Worm (Caenorhabditis elegans) whole organism, late embryonic: ENCODE data around the gene ztf-13.

Experiments used
- C08G9.2 ChIP-seq: sonication (generic microtip); optimal IDR thresholded peaks from 2 replicates; lab custom pipeline; 2016; ENCODE audit warnings: mild to moderate bottlenecking, missing genetic modification characterization, moderate library complexity, missing compliant biosample characterization
- K09A11.1 ChIP-seq: sonication (generic microtip); optimal IDR thresholded peaks from 2 replicates; lab custom pipeline; 2017; ENCODE audit warnings: antibody characterized with exemption, mild to moderate bottlenecking, missing genetic modification characterization, missing compliant biosample characterization; ENCODE audit not compliant: insufficient read depth
- Y22D7AL.16 ChIP-seq: sonication (generic microtip); optimal IDR thresholded peaks from 2 replicates; lab custom pipeline; 2016; ENCODE audit warnings: missing genetic modification characterization, missing compliant biosample characterization
- ceh-14 ChIP-seq: sonication (generic microtip); optimal IDR thresholded peaks from 2 replicates; lab custom pipeline; 2016; ENCODE audit warnings: missing genotype, missing genetic modification characterization, missing compliant biosample characterization
- ceh-18 ChIP-seq: sonication (generic microtip); optimal IDR thresholded peaks from 2 replicates; lab custom pipeline; 2016; ENCODE audit warnings: missing genetic modification characterization, missing compliant biosample characterization
- ceh-19 ChIP-seq: fragments of 200-800 bp; sonication (Bioruptor generic); optimal IDR thresholded peaks from 2 replicates; lab custom pipeline; 2018; ENCODE audit warnings: mild to moderate bottlenecking, missing genetic modification characterization, missing compliant biosample characterization
- ceh-2 ChIP-seq: sonication (generic microtip); optimal IDR thresholded peaks from 2 replicates; lab custom pipeline; 2016; ENCODE audit warnings: missing genotype, missing genetic modification characterization, missing compliant biosample characterization
- ceh-24 ChIP-seq: sonication (generic microtip); optimal IDR thresholded peaks from 2 replicates; lab custom pipeline; 2016; ENCODE audit warnings: mild to moderate bottlenecking, missing genetic modification characterization, missing compliant biosample characterization
- ceh-30 ChIP-seq: fragments of 150-350 bp; optimal IDR thresholded peaks from 2 replicates; lab custom pipeline; 2014; ENCODE audit warnings: missing biosample characterization, missing genetic modification characterization
- ceh-31 ChIP-seq: sonication (generic microtip); optimal IDR thresholded peaks from 2 replicates; lab custom pipeline; 2016; ENCODE audit warnings: missing genetic modification characterization, missing compliant biosample characterization
- ceh-34 ChIP-seq: sonication (generic microtip); optimal IDR thresholded peaks from 2 replicates; lab custom pipeline; 2016; ENCODE audit warnings: mild to moderate bottlenecking, missing genetic modification characterization, missing compliant biosample characterization
- ceh-9 ChIP-seq: sonication (generic microtip); optimal IDR thresholded peaks from 2 replicates; lab custom pipeline; 2016; ENCODE audit warnings: mild to moderate bottlenecking, missing genetic modification characterization, inconsistent platforms, missing compliant biosample characterization
- dmd-4 ChIP-seq: sonication (generic microtip); optimal IDR thresholded peaks from 2 replicates; lab custom pipeline; 2016; ENCODE audit warnings: borderline replicate concordance, missing genetic modification characterization, missing compliant biosample characterization
- dve-1 ChIP-seq: sonication (generic microtip); optimal IDR thresholded peaks from 2 replicates; lab custom pipeline; 2017; ENCODE audit warnings: antibody characterized with exemption, mild to moderate bottlenecking, missing genetic modification characterization, missing compliant biosample characterization
- elt-4 ChIP-seq: sonication (generic microtip); optimal IDR thresholded peaks from 2 replicates; lab custom pipeline; 2016; ENCODE audit warnings: missing genetic modification characterization, missing compliant biosample characterization
- fkh-10 ChIP-seq: fragments of 150-350 bp; optimal IDR thresholded peaks from 2 replicates; lab custom pipeline; 2014; ENCODE audit warnings: missing biosample characterization, missing genetic modification reagents, missing genetic modification characterization
- fkh-6 ChIP-seq: sonication (generic microtip); optimal IDR thresholded peaks from 2 replicates; lab custom pipeline; 2016; ENCODE audit warnings: missing genetic modification characterization, missing compliant biosample characterization
- gmeb-2 ChIP-seq: sonication (generic microtip); optimal IDR thresholded peaks from 2 replicates; lab custom pipeline; 2016; ENCODE audit warnings: missing genetic modification characterization, inconsistent platforms, missing compliant biosample characterization
- hlh-15 ChIP-seq: sonication (generic microtip); optimal IDR thresholded peaks from 2 replicates; lab custom pipeline; 2016; ENCODE audit warnings: missing genetic modification characterization, missing compliant biosample characterization
- hlh-8 ChIP-seq: sonication (generic microtip); optimal IDR thresholded peaks from 2 replicates; lab custom pipeline; 2016; ENCODE audit warnings: missing genotype, missing genetic modification characterization, missing compliant biosample characterization
- madf-2 ChIP-seq: sonication (generic microtip); optimal IDR thresholded peaks from 2 replicates; lab custom pipeline; 2017; ENCODE audit warnings: missing genetic modification characterization, missing compliant biosample characterization
- nfya-1 ChIP-seq: sonication (generic microtip); optimal IDR thresholded peaks from 2 replicates; lab custom pipeline; 2017; ENCODE audit warnings: missing genetic modification characterization, mild to moderate bottlenecking, missing compliant biosample characterization, antibody characterized with exemption, moderate library complexity
- nhr-11 ChIP-seq: fragments of 150-350 bp; optimal IDR thresholded peaks from 2 replicates; lab custom pipeline; 2014; ENCODE audit warnings: missing biosample characterization, missing genetic modification characterization
- nhr-232 ChIP-seq: sonication (generic microtip); optimal IDR thresholded peaks from 2 replicates; lab custom pipeline; 2016; ENCODE audit warnings: missing genetic modification characterization, missing compliant biosample characterization
- npax-4 ChIP-seq: sonication (generic microtip); optimal IDR thresholded peaks from 2 replicates; lab custom pipeline; 2016; ENCODE audit warnings: missing genetic modification characterization, missing compliant biosample characterization
- odd-2 ChIP-seq: sonication (generic microtip); optimal IDR thresholded peaks from 2 replicates; lab custom pipeline; 2017; ENCODE audit warnings: antibody characterized with exemption, mild to moderate bottlenecking, missing genetic modification characterization, missing compliant biosample characterization
- pha-4 ChIP-seq: fragments of 150-350 bp; optimal IDR thresholded peaks from 2 replicates; lab custom pipeline; 2018; ENCODE audit warnings: missing biosample characterization, missing genetic modification reagents, missing genetic modification characterization
- pqm-1 ChIP-seq: sonication (generic microtip); optimal IDR thresholded peaks from 2 replicates; lab custom pipeline; 2016; ENCODE audit warnings: missing genetic modification characterization, missing compliant biosample characterization
- pros-1 ChIP-seq: fragments of 150-350 bp; optimal IDR thresholded peaks from 2 replicates; lab custom pipeline; 2014; ENCODE audit warnings: missing biosample characterization, missing genetic modification reagents, missing genetic modification characterization
- rnt-1 ChIP-seq: sonication (generic microtip); optimal IDR thresholded peaks from 2 replicates; lab custom pipeline; 2016; ENCODE audit warnings: missing genetic modification characterization, missing compliant biosample characterization
- sdc-2 ChIP-seq: sonication (generic microtip); optimal IDR thresholded peaks from 2 replicates; lab custom pipeline; 2016; ENCODE audit warnings: missing genotype, missing genetic modification characterization, missing compliant biosample characterization
- sox-2 ChIP-seq: fragments of 200-800 bp; sonication (Bioruptor generic); IDR thresholded peaks from 2 replicates; pipeline ENCODE4 v1.3.6; 2022; ENCODE audit warnings: missing genetic modification reagents, missing genetic modification characterization, missing compliant biosample characterization
- tbx-2 ChIP-seq: sonication (generic microtip); optimal IDR thresholded peaks from 2 replicates; lab custom pipeline; 2016; ENCODE audit warnings: missing genetic modification characterization, missing compliant biosample characterization
- tbx-7 ChIP-seq: sonication (generic microtip); optimal IDR thresholded peaks from 2 replicates; lab custom pipeline; 2016; ENCODE audit warnings: missing genotype, missing genetic modification characterization, missing compliant biosample characterization
- ttx-3 ChIP-seq: sonication (generic microtip); optimal IDR thresholded peaks from 2 replicates; lab custom pipeline; 2016; ENCODE audit warnings: missing genetic modification reagents, missing genetic modification characterization, missing compliant biosample characterization
- unc-42 ChIP-seq: sonication (generic microtip); optimal IDR thresholded peaks from 2 replicates; lab custom pipeline; 2016; ENCODE audit warnings: missing genotype, missing genetic modification characterization, missing compliant biosample characterization
- unc-55 ChIP-seq: sonication (generic microtip); optimal IDR thresholded peaks from 2 replicates; lab custom pipeline; 2017; ENCODE audit warnings: missing biosample characterization, missing genetic modification reagents, missing genetic modification characterization
- ztf-16 ChIP-seq: sonication (generic microtip); optimal IDR thresholded peaks from 2 replicates; lab custom pipeline; 2017; ENCODE audit warnings: missing genetic modification characterization, missing compliant biosample characterization

ztf-13 gene

DNA sequence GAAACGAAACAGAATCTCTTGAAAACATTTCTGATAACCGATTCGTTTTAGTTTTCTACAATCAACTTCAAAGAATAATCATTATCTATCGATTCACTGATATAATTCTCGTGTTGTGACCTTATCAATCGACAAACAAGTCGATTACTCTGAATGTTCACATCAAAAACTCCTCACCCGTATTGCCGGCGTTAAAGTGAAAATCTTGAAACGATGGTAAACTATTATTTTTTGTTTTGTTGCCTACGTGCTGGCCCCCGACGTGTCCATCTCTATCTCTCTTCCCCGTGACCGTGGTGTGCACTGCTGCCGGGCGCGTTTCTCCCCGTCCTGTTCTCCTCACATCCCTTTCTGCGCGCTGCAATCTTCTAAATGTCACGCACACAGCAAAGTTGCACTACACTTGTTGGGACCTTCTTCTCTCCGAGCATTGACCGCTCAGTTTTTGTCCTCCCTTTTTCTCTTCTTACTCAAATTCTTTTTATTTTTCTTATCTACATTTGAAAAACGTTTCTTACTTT, 12.0 kb downstream of the ztf-13 start (continued):
- TF ChIP-seq ceh-24 (tag; lab: Kevin White, UChicago) (no peak), ceh-18 (tag; lab: Kevin White, UChicago) (peak; percentile 49), rnt-1 (no peak), ceh-2 (tag; lab: Kevin White, UChicago) (no peak), nfya-1 (tag; lab: Kevin White, UChicago) (peak; percentile 39), dmd-4 (tag; lab: Kevin White, UChicago) (no peak)

DNA sequence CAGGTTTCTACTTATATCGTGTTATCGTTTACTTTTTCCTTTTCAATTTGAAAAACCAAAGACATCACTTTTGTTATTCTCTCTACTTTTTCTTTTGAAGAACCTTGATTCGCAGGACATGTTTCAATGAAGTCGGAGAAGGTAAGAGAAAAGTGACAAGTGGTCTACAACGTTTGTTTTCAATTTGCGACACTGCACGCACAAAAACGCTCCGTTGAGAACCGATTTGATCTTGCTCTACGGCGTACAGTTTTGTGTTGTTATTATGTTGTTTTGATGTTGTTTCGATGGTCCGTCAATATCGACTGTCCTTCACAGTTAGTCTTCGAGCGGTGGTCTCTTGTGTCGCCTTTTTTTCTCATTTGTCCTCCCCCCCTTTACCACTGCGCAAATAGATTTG, 12.6 kb downstream of the ztf-13 start, which contains the start of gene pccb-1:
Gene pccb-1, plus strand, starts transcription at position 127 of the 400 bp plus-strand sequence.
- TF ChIP-seq gmeb-2: no peak
- TF ChIP-seq ztf-16 (tag; lab: Kevin White, UChicago): no peak
- TF ChIP-seq tbx-2 (tag; lab: Kevin White, UChicago): no peak
- TF ChIP-seq ceh-14: no peak
- TF ChIP-seq hlh-8 (tag; lab: Kevin White, UChicago): no peak
- TF ChIP-seq fkh-10 (GFP tag; lab: Kevin White, UChicago): no peak
- no peak for TF ChIP-seq ceh-31
- TF ChIP-seq Y22D7AL.16 (tag; lab: Kevin White, UChicago): no peak
- TF ChIP-seq pha-4 (tag; lab: Kevin White, UChicago): no peak
- no peak for TF ChIP-seq hlh-15
- TF ChIP-seq pqm-1 (tag; lab: Kevin White, UChicago): no peak
- TF ChIP-seq ceh-30 (tag; lab: Kevin White, UChicago): no peak
- no peak for TF ChIP-seq ttx-3
- no peak for TF ChIP-seq fkh-6
- no peak for TF ChIP-seq C08G9.2 (tag; lab: Kevin White, UChicago)
- no peak for TF ChIP-seq nhr-11 (tag; lab: Kevin White, UChicago)
- no peak for TF ChIP-seq odd-2 (tag; lab: Kevin White, UChicago)
- TF ChIP-seq ceh-19 (GFP tag; lab: Kevin White, UChicago): no peak
- TF ChIP-seq sdc-2: no peak
- no peak for TF ChIP-seq ceh-18 (tag; lab: Kevin White, UChicago)

DNA sequence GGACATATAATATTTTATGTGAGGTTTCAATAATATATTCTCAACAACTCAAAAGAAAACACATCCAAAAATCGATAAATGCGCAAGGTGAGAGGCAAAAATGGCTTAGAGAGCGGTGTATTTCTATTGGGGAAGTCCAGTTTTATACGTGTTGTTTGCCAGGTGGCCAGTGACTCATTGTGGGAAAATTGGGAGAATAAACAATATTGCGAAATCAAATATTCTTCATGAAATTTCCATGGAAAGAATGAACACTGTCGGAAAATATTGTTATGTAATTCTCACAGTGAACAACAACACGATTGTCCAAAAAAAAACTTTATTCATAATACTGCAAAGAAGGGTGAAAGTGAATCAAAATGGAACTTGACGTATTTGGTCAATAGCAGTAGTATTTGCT, 14.3 kb downstream of the ztf-13 start:
- TF ChIP-seq elt-4 (tag; lab: Kevin White, UChicago): no peak
- TF ChIP-seq Y22D7AL.16 (tag; lab: Kevin White, UChicago): no peak
- TF ChIP-seq ceh-18 (tag; lab: Kevin White, UChicago): no peak
- no peak for TF ChIP-seq unc-42
- TF ChIP-seq ceh-2 (tag; lab: Kevin White, UChicago): no peak
- no peak for TF ChIP-seq nhr-232 (tag; lab: Kevin White, UChicago)
- no peak for TF ChIP-seq ceh-31
- no peak for TF ChIP-seq nfya-1 (tag; lab: Kevin White, UChicago)
- no peak for TF ChIP-seq unc-55 (GFP tag; lab: Kevin White, UChicago)
- no peak for TF ChIP-seq ceh-9 (tag; lab: Kevin White, UChicago)
- no peak for TF ChIP-seq sox-2
- TF ChIP-seq K09A11.1 (tag; lab: Kevin White, UChicago): no peak
- TF ChIP-seq npax-4 (tag; lab: Kevin White, UChicago): no peak
- no peak for TF ChIP-seq dve-1 (tag; lab: Kevin White, UChicago)
- no peak for TF ChIP-seq tbx-7
- TF ChIP-seq pros-1 (tag; lab: Kevin White, UChicago): no peak
- TF ChIP-seq ceh-34 (tag; lab: Kevin White, UChicago): no peak
- no peak for TF ChIP-seq pqm-1 (tag; lab: Kevin White, UChicago)
- TF ChIP-seq pha-4 (tag; lab: Kevin White, UChicago): no peak
- TF ChIP-seq madf-2 (tag; lab: Kevin White, UChicago): no peak
